Worm (Caenorhabditis elegans): Measurements from ENCODE around the gene pudl-2.

The pudl-2 gene

DNA sequence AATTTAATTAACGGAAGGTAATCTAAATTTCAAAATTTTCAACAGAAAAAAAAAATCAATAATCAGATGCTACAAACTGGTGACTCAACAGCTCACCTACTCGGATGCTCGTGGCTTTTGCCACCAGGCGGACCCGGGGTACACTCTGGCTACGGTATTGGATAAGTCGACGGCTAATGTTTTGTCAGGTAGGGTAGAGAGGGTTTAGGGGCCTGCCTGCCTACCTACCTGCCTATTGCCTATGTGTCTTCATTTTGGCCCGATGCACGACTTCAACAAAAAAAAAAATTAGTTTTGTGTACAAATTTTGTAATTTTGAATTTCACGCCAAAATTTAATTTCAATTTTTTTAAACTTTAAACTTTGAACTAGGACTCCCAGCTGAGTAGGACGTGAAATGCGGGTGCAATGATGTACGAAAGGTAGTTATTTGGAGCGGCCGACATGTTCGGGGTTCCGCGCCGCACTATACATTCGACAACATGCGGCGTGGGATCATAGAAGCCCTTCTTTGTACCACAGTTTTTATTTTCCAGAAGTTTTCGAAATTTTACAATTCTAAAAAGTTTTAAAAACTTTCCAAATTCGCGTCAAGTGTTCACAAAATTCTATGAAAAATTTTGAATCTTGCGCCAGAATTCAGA, 9.0 kb upstream of the pudl-2 start (continued):
- no peak for TF ChIP-seq lin-54 (GFP tag; optimal IDR thresholded peaks at IDR 0.05)
- peak; percentile 5 for TF ChIP-seq lsl-1 (GFP tag; optimal IDR thresholded peaks at IDR 0.05)
- no peak for TF ChIP-seq chd-7 (tag; optimal IDR thresholded peaks at IDR 0.05)
- no peak for TF ChIP-seq Y79H2A.3 (GFP tag; conservative IDR thresholded peaks at IDR 0.05)
- no peak for TF ChIP-seq madf-10 (tag; optimal IDR thresholded peaks at IDR 0.05)
- TF ChIP-seq aptf-2 (GFP tag; conservative IDR thresholded peaks at IDR 0.05) = no peak
- TF ChIP-seq F23B12.7 (tag; optimal IDR thresholded peaks at IDR 0.05; ENCODE audit: insufficient read depth) = no peak
- no peak for TF ChIP-seq egl-18 (GFP tag; IDR thresholded peaks at IDR 0.05)
- TF ChIP-seq snpc-4 (GFP tag; optimal IDR thresholded peaks at IDR 0.05) = peak; percentile 89
- peak; percentile 77 to 95 (median 90) for TF ChIP-seq snpc-4 (tag; optimal IDR thresholded peaks at IDR 0.05)
- no peak for TF ChIP-seq B0019.2 (GFP tag; conservative IDR thresholded peaks at IDR 0.05)
- no peak for TF ChIP-seq tlf-1 (GFP tag; optimal IDR thresholded peaks at IDR 0.05)
- no peak for TF ChIP-seq ceh-91 (GFP tag; IDR thresholded peaks at IDR 0.05)
- peak; percentile 94 for TF ChIP-seq snpc-1.1 (tag; optimal IDR thresholded peaks at IDR 0.05; ENCODE audit: insufficient read depth)
- TF ChIP-seq dpff-1 (tag; optimal IDR thresholded peaks at IDR 0.05) = no peak
- no peak for TF ChIP-seq zim-3 (tag; optimal IDR thresholded peaks at IDR 0.05)
- no peak for TF ChIP-seq lsy-27 (tag; optimal IDR thresholded peaks at IDR 0.05; ENCODE audit: borderline replicate concordance, insufficient read depth)
- no peak for TF ChIP-seq sea-2 (GFP tag; IDR thresholded peaks at IDR 0.05)
- no peak for TF ChIP-seq F49E8.2 (tag; optimal IDR thresholded peaks at IDR 0.05; ENCODE audit: insufficient read depth)
- TF ChIP-seq F55B11.4 (tag; optimal IDR thresholded peaks at IDR 0.05; ENCODE audit: borderline replicate concordance, insufficient read depth) = no peak
- TF ChIP-seq attf-6 (GFP tag; IDR thresholded peaks at IDR 0.05) = no peak
- TF ChIP-seq ceh-100 (GFP tag; IDR thresholded peaks at IDR 0.05) = no peak
- no peak for TF ChIP-seq ceh-40 (GFP tag; IDR thresholded peaks at IDR 0.05)
- no peak for TF ChIP-seq T07F8.4 (tag; optimal IDR thresholded peaks at IDR 0.05)

DNA sequence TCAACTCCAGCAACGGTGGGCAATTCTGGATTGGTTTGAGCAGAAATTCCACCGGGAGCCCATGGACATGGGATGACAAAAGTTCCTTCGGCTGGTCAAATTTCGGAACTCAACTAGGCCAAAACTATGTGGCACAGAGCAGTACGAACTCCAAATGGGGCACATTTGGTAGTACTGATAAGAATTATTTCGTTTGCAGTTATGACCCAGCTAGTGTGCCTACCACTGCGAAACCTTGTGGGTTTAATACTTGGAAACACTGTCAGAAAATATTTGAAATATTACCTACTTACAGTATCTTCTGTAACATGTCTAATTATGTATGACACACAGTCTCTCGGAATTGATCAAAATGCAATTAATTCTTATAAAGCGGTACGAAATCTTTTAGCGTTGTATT, 8.3 kb upstream of the pudl-2 start:
- peak; percentile 58 for TF ChIP-seq nhr-80 (tag; optimal IDR thresholded peaks at IDR 0.05)
- TF ChIP-seq Y53F4B.3 (GFP tag; IDR thresholded peaks at IDR 0.05) = no peak
- no peak for TF ChIP-seq lin-26 (GFP tag; IDR thresholded peaks at IDR 0.05)

DNA sequence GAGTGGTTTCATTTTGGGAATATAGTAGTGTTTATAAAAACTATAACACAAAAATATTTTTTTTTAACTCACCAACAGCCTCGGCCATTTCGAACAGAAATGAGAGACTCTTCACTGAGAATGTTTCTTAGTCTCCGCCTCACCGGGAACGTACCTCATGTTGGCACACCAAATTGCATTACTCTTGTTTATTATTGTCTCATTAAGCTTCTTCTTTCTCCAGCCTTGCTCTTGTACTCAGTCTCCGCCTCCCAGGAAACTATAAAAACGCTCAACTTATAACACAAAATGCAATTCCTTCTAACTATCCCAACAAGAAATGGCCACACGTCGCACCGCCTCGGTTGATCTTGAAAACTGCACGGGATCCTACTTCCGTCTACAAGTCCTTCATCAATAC, 2.0 kb upstream of the pudl-2 start, which contains the start of the genes Y54G2A.48 and pudl-1:
Y54G2A.48 (minus strand) TSS at position 101 of the 400 bp plus-strand sequence.
pudl-1 (plus strand) TSS at position 320 of the 400 bp plus-strand sequence.
- no peak for TF ChIP-seq bed-2 (GFP tag; IDR thresholded peaks at IDR 0.05)
- TF ChIP-seq B0019.2 (GFP tag; conservative IDR thresholded peaks at IDR 0.05) = no peak
- no peak for TF ChIP-seq unc-130 (GFP tag; optimal IDR thresholded peaks at IDR 0.05)
- no peak for TF ChIP-seq hmg-20 (GFP tag; IDR thresholded peaks at IDR 0.05)
- no peak for TF ChIP-seq lin-40 (tag; optimal IDR thresholded peaks at IDR 0.05)
- no peak for TF ChIP-seq aptf-2 (GFP tag; conservative IDR thresholded peaks at IDR 0.05)
- no peak for TF ChIP-seq F23B12.7 (tag; optimal IDR thresholded peaks at IDR 0.05; ENCODE audit: insufficient read depth)
- no peak for TF ChIP-seq F33H1.4 (GFP tag; IDR thresholded peaks at IDR 0.05)
- TF ChIP-seq die-1 (tag; optimal IDR thresholded peaks at IDR 0.05) = no peak
- no peak for TF ChIP-seq lin-35 (GFP tag; optimal IDR thresholded peaks at IDR 0.05)
- TF ChIP-seq mes-4 (tag; optimal IDR thresholded peaks at IDR 0.05) = no peak
- no peak for TF ChIP-seq pha-4 (tag; optimal IDR thresholded peaks at IDR 0.05)
- TF ChIP-seq Y53G8AR.9 (GFP tag; conservative IDR thresholded peaks at IDR 0.05) = no peak
- no peak for TF ChIP-seq efl-1 (GFP tag; optimal IDR thresholded peaks at IDR 0.05)
- no peak for TF ChIP-seq T07F8.4 (tag; optimal IDR thresholded peaks at IDR 0.05)
- no peak for TF ChIP-seq B0336.3 (GFP tag; IDR thresholded peaks at IDR 0.05)
- TF ChIP-seq F55B11.4 (tag; optimal IDR thresholded peaks at IDR 0.05; ENCODE audit: borderline replicate concordance, insufficient read depth) = no peak

Data from whole organism, young adult.